Worm (Caenorhabditis elegans) whole organism, L4/young adult: Measurements from ENCODE around the gene D1086.5.

Experiments
- W03F9.2 ChIP-seq: fragments of 150-350 bp; optimal IDR thresholded peaks from 2 replicates; lab custom pipeline; 2014; ENCODE audit warnings: missing biosample characterization, missing genetic modification characterization
- dao-5 ChIP-seq: sonication (generic microtip); optimal IDR thresholded peaks from 2 replicates; lab custom pipeline; 2016; ENCODE audit warnings: missing genotype, missing genetic modification characterization, moderate library complexity, missing compliant biosample characterization
- him-1 ChIP-seq: sonication (generic microtip); optimal IDR thresholded peaks from 2 replicates; lab custom pipeline; 2016; ENCODE audit warnings: missing genotype, missing genetic modification reagents, missing genetic modification characterization, missing compliant biosample characterization

ce11 chrV:14094953-14095352 is 4.8 kb upstream of the D1086.5 start:
- no peak for TF ChIP-seq him-1 (tag; lab: Kevin White, UChicago)
- no peak for TF ChIP-seq W03F9.2 (tag; lab: Kevin White, UChicago)
- no peak for TF ChIP-seq dao-5
